Fruit fly (Drosophila melanogaster) whole organism, embryonic: ENCODE measurements around the gene CG3032.

Experiments used
- C15 ChIP-seq: fragments of 200-800 bp; sonication (Bioruptor generic); IDR thresholded peaks from 3 replicates; pipeline ENCODE4 v1.3.6; 2022; ENCODE audit warnings: missing biosample characterization, missing genetic modification characterization
- CG10462 ChIP-seq: fragments of 200-800 bp; sonication (Bioruptor generic); optimal IDR thresholded peaks from 2 replicates; lab custom pipeline; 2016; ENCODE audit warnings: missing biosample characterization, missing genetic modification characterization
- CG10543 ChIP-seq: fragments of 200-800 bp; sonication (Bioruptor generic); optimal IDR thresholded peaks from 3 replicates; lab custom pipeline; 2017; ENCODE audit warnings: missing biosample characterization, mild to moderate bottlenecking, missing genetic modification characterization, moderate library complexity
- CG11085 ChIP-seq: fragments of 200-800 bp; sonication (Bioruptor generic); IDR thresholded peaks from 2 replicates; pipeline ENCODE4 v1.3.6; 2022; ENCODE audit warnings: missing biosample characterization, missing genetic modification characterization
- CG11504 ChIP-seq: fragments of 200-800 bp; sonication (Bioruptor generic); optimal IDR thresholded peaks from 3 replicates; lab custom pipeline; 2019; ENCODE audit warnings: missing biosample characterization, mild to moderate bottlenecking, missing genetic modification characterization, moderate library complexity
- CG11696 ChIP-seq: fragments of 200-800 bp; sonication (Bioruptor generic); IDR thresholded peaks from 2 replicates; pipeline ENCODE4 v1.3.6; 2022; ENCODE audit warnings: missing biosample characterization, missing genetic modification characterization
- CG12236 ChIP-seq: fragments of 200-800 bp; sonication (Bioruptor generic); optimal IDR thresholded peaks from 2 replicates; lab custom pipeline; 2016; ENCODE audit warnings: missing biosample characterization, missing genetic modification characterization
- CG12769 ChIP-seq: fragments of 200-800 bp; sonication (Bioruptor generic); optimal IDR thresholded peaks from 2 replicates; lab custom pipeline; 2019; ENCODE audit warnings: missing biosample characterization, mild to moderate bottlenecking, missing genetic modification characterization, moderate library complexity
- CG15479 ChIP-seq: fragments of 200-800 bp; sonication (Bioruptor generic); optimal IDR thresholded peaks from 3 replicates; lab custom pipeline; 2019; ENCODE audit warnings: missing biosample characterization, mild to moderate bottlenecking, missing genetic modification characterization, moderate library complexity
- CG17568 ChIP-seq: fragments of 200-800 bp; sonication (Bioruptor generic); optimal IDR thresholded peaks from 2 replicates; lab custom pipeline; 2018; ENCODE audit warnings: missing biosample characterization, mild to moderate bottlenecking, missing genetic modification characterization, moderate library complexity
- CG17612 ChIP-seq: fragments of 200-800 bp; sonication (Bioruptor generic); IDR thresholded peaks from 2 replicates; pipeline ENCODE4 v1.3.6; 2022; ENCODE audit warnings: missing biosample characterization, missing genetic modification characterization
- CG31388 ChIP-seq: fragments of 200-800 bp; sonication (Bioruptor generic); optimal IDR thresholded peaks from 2 replicates; lab custom pipeline; 2016; ENCODE audit warnings: missing biosample characterization, missing genetic modification characterization
- CG4424 ChIP-seq: fragments of 200-800 bp; sonication (Bioruptor generic); optimal IDR thresholded peaks from 3 replicates; lab custom pipeline; 2016; ENCODE audit warnings: missing biosample characterization, missing genetic modification characterization
- CG6272 ChIP-seq: fragments of 200-800 bp; sonication (Bioruptor generic); IDR thresholded peaks from 2 replicates; pipeline ENCODE4 v1.3.6; 2022; ENCODE audit warnings: missing biosample characterization, missing genetic modification characterization
- CG6683 ChIP-seq: fragments of 200-800 bp; sonication (Bioruptor generic); optimal IDR thresholded peaks from 2 replicates; lab custom pipeline; 2017; ENCODE audit warnings: missing biosample characterization, mild to moderate bottlenecking, missing genetic modification characterization, missing genetic modification reagents
- CG7357 ChIP-seq: fragments of 200-800 bp; sonication (Bioruptor generic); IDR thresholded peaks from 3 replicates; pipeline ENCODE4 v1.3.6; 2022; ENCODE audit warnings: missing biosample characterization, missing genetic modification characterization
- CG8388 ChIP-seq: fragments of 200-800 bp; sonication (Bioruptor generic); optimal IDR thresholded peaks from 2 replicates; lab custom pipeline; 2019; ENCODE audit warnings: missing biosample characterization, mild to moderate bottlenecking, missing genetic modification characterization, moderate library complexity
- CG8765 ChIP-seq: fragments of 200-800 bp; sonication (Bioruptor generic); IDR thresholded peaks from 2 replicates; pipeline ENCODE4 v1.3.6; 2022; ENCODE audit warnings: missing biosample characterization, missing genetic modification characterization
- CHES-1-like ChIP-seq: fragments of 200-800 bp; sonication (Bioruptor generic); optimal IDR thresholded peaks from 2 replicates; lab custom pipeline; 2016; ENCODE audit warnings: missing biosample characterization, missing genetic modification characterization
- Dbx ChIP-seq: fragments of 200-800 bp; sonication (Bioruptor generic); IDR thresholded peaks from 3 replicates; pipeline ENCODE4 v1.3.6; 2022; ENCODE audit warnings: missing biosample characterization, missing genetic modification characterization
- Dip2 ChIP-seq: fragments of 200-800 bp; sonication (Bioruptor generic); IDR thresholded peaks from 2 replicates; pipeline ENCODE4 v1.3.6; 2022; ENCODE audit warnings: missing biosample characterization, missing genetic modification characterization
- H15 ChIP-seq: fragments of 200-800 bp; sonication (Bioruptor generic); IDR thresholded peaks from 3 replicates; pipeline ENCODE4 v1.3.6; 2022; ENCODE audit warnings: missing biosample characterization, missing genetic modification characterization
- HHEX ChIP-seq: fragments of 200-800 bp; sonication (Bioruptor generic); optimal IDR thresholded peaks from 3 replicates; lab custom pipeline; 2017; ENCODE audit warnings: missing biosample characterization, mild to moderate bottlenecking, missing genetic modification characterization, missing genetic modification reagents
- Hmr ChIP-seq: fragments of 200-800 bp; sonication (Bioruptor generic); optimal IDR thresholded peaks from 3 replicates; lab custom pipeline; 2017; ENCODE audit warnings: mild to moderate bottlenecking, missing biosample characterization, missing genetic modification reagents, missing genetic modification characterization
- Hr78 ChIP-seq, 2 experiments: fragments of 200-800 bp in 1 of 2; fragments of >200 bp in 1 of 2; sonication (Bioruptor generic) in 1 of 2; optimal IDR thresholded peaks; 2 replicates each; lab custom pipeline; 2017 to 2019; ENCODE audit warnings: missing biosample characterization in 2 of 2, missing genetic modification characterization in 2 of 2, mild to moderate bottlenecking in 1 of 2, moderate library complexity in 1 of 2
- Jarid2 ChIP-seq: fragments of 200-800 bp; sonication (Bioruptor generic); optimal IDR thresholded peaks from 3 replicates; lab custom pipeline; 2017; ENCODE audit warnings: mild to moderate bottlenecking, missing biosample characterization, missing genetic modification reagents, missing genetic modification characterization
- Max ChIP-seq: fragments of 200-800 bp; sonication (Bioruptor generic); optimal IDR thresholded peaks from 2 replicates; lab custom pipeline; 2016; ENCODE audit warnings: missing biosample characterization, mild to moderate bottlenecking, missing genetic modification characterization
- Mrtf ChIP-seq: fragments of 200-800 bp; sonication (Bioruptor generic); IDR thresholded peaks from 3 replicates; pipeline ENCODE4 v1.3.6; 2022; ENCODE audit warnings: missing biosample characterization, missing genetic modification characterization
- Myb ChIP-seq: fragments of 200-800 bp; sonication (Bioruptor generic); optimal IDR thresholded peaks from 2 replicates; lab custom pipeline; 2016; ENCODE audit warnings: missing biosample characterization, missing genetic modification characterization
- Neu2 ChIP-seq: fragments of 200-800 bp; sonication (Bioruptor generic); optimal IDR thresholded peaks from 3 replicates; lab custom pipeline; 2016; ENCODE audit warnings: missing biosample characterization, missing genetic modification characterization, borderline replicate concordance
- Vsx1 ChIP-seq: fragments of 200-800 bp; sonication (Bioruptor generic); optimal IDR thresholded peaks from 2 replicates; lab custom pipeline; 2017; ENCODE audit warnings: missing biosample characterization, mild to moderate bottlenecking, missing genetic modification characterization, missing genetic modification reagents
- YL-1 ChIP-seq: fragments of 200-800 bp; sonication (Bioruptor generic); optimal IDR thresholded peaks from 3 replicates; lab custom pipeline; 2017; ENCODE audit warnings: missing biosample characterization, mild to moderate bottlenecking, missing genetic modification characterization
- abd-A ChIP-seq: fragments of 200-800 bp; sonication (Bioruptor generic); optimal IDR thresholded peaks from 3 replicates; lab custom pipeline; 2019; ENCODE audit warnings: missing biosample characterization, mild to moderate bottlenecking, missing genetic modification characterization, moderate library complexity
- ato ChIP-seq: fragments of 200-800 bp; sonication (Bioruptor generic); IDR thresholded peaks from 2 replicates; pipeline ENCODE4 v1.3.6; 2022; ENCODE audit warnings: missing biosample characterization, missing genetic modification characterization; ENCODE audit not compliant: partially characterized antibody
- crc ChIP-seq: fragments of 200-800 bp; sonication (Bioruptor generic); optimal IDR thresholded peaks from 2 replicates; lab custom pipeline; 2016; ENCODE audit warnings: missing biosample characterization, missing genetic modification characterization
- exex ChIP-seq: fragments of 200-800 bp; sonication (Bioruptor generic); optimal IDR thresholded peaks from 4 replicates; lab custom pipeline; 2018; ENCODE audit warnings: missing biosample characterization, mild to moderate bottlenecking, missing genetic modification characterization, moderate library complexity
- fd3F ChIP-seq: fragments of 200-800 bp; sonication (Bioruptor generic); optimal IDR thresholded peaks from 2 replicates; lab custom pipeline; 2018; ENCODE audit warnings: missing biosample characterization, mild to moderate bottlenecking, missing genetic modification characterization, moderate library complexity
- gce ChIP-seq: fragments of 200-800 bp; sonication (Bioruptor generic); IDR thresholded peaks from 3 replicates; pipeline ENCODE4 v1.3.6; 2022; ENCODE audit warnings: missing biosample characterization, missing genetic modification characterization
- hbn ChIP-seq: fragments of 200-800 bp; sonication (Bioruptor generic); IDR thresholded peaks from 2 replicates; pipeline ENCODE4 v1.3.6; 2022; ENCODE audit warnings: missing biosample characterization, missing genetic modification characterization; ENCODE audit not compliant: partially characterized antibody
- jing ChIP-seq: fragments of 200-800 bp; sonication (Bioruptor generic); optimal IDR thresholded peaks from 2 replicates; lab custom pipeline; 2018; ENCODE audit warnings: missing biosample characterization, mild to moderate bottlenecking, missing genetic modification characterization
- kah ChIP-seq: fragments of 200-800 bp; sonication (Bioruptor generic); optimal IDR thresholded peaks from 2 replicates; lab custom pipeline; 2018; ENCODE audit warnings: missing biosample characterization, mild to moderate bottlenecking, missing genetic modification characterization
- lilli ChIP-seq: fragments of 200-800 bp; sonication (Bioruptor generic); optimal IDR thresholded peaks from 3 replicates; lab custom pipeline; 2016; ENCODE audit warnings: missing biosample characterization, missing genetic modification characterization
- sens ChIP-seq: fragments of 200-800 bp; sonication (Bioruptor generic); peaks from one replicate; lab custom pipeline; 2016; ENCODE audit warnings: missing biosample characterization, missing genetic modification characterization
- sna ChIP-seq: fragments of 200-800 bp; sonication (Bioruptor generic); IDR thresholded peaks from 2 replicates; pipeline ENCODE4 v1.3.6; 2022; ENCODE audit warnings: missing biosample characterization, missing genetic modification characterization; ENCODE audit not compliant: partially characterized antibody
- sqz ChIP-seq: fragments of 200-800 bp; sonication (Bioruptor generic); optimal IDR thresholded peaks from 3 replicates; lab custom pipeline; 2018; ENCODE audit warnings: missing biosample characterization, mild to moderate bottlenecking, missing genetic modification characterization
- tna ChIP-seq: fragments of 200-800 bp; sonication (Bioruptor generic); IDR thresholded peaks from 2 replicates; pipeline ENCODE4 v1.3.6; 2022; ENCODE audit warnings: missing biosample characterization, missing genetic modification characterization; ENCODE audit not compliant: partially characterized antibody
- vnd ChIP-seq: fragments of 200-800 bp; sonication (Bioruptor generic); IDR thresholded peaks from 3 replicates; pipeline ENCODE4 v1.3.6; 2022; ENCODE audit warnings: missing biosample characterization, missing genetic modification characterization; ENCODE audit not compliant: partially characterized antibody
- wek ChIP-seq: fragments of 200-800 bp; sonication (Bioruptor generic); optimal IDR thresholded peaks from 3 replicates; lab custom pipeline; 2018; ENCODE audit warnings: missing biosample characterization, mild to moderate bottlenecking, missing genetic modification characterization, moderate library complexity

The CG3032 gene

DNA sequence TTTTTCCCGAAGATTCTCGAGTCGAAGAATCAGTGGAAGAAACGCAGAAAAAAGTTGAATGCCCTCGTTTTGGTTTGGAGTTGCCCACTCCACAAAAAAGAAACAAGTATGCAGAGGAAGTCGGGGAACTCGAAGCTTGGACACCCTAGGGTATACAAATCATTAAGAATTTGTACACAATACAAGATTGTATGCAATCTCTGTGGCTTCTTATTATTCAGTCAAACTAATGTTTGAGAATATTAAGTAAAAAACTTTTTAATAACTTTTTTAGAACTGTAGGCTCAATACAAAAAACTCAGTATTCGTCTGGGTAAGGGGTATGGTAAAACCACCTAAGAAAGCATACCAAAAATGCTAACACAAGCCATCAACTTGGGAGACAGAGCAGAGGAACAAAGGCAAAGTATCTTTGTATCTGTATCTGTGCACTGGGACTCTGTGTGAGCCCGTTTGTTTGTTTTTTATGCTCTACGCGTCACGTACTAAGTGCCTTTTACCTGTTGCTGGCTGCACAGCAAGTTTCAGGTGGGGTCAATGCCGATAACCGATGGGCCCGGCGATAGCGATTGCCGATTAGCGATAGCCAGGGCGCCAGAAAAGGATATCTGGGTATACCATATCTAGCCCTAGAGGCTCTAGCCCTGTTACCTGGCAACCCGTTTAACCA, 28.4 kb downstream of the CG3032 start (continued):
- TF ChIP-seq CG11504 (peak; percentile 79), sqz (peak; percentile 73), YL-1 (GFP tag; lab: Kevin White, UChicago) (no peak), CG7357 (GFP tag; lab: Robert Waterston, UW) (peak; percentile 54; the same call in 1 of the 3 replicates), Myb (GFP tag; lab: Kevin White, UChicago) (peak; percentile 42), crc (peak; percentile 56), Mrtf (GFP tag; lab: Robert Waterston, UW) (no peak; the same call in 2 of the 3 replicates), kah (GFP tag; lab: Kevin White, UChicago) (peak; percentile 50), CG8765 (GFP tag; lab: Robert Waterston, UW) (peak; percentile 53; the same call in 1 of the 2 replicates), sna (GFP tag; lab: Robert Waterston, UW) (no peak), lilli (peak; percentile 83), hbn (GFP tag; lab: Robert Waterston, UW) (no peak), CG11085 (GFP tag; lab: Robert Waterston, UW) (no peak; the same call in 1 of the 2 replicates), CG15479 (GFP tag; lab: Kevin White, UChicago) (no peak), Vsx1 (GFP tag; lab: Kevin White, UChicago) (peak; percentile 66), CG4424 (peak; percentile 81), Hmr (peak; percentile 51), Dbx (no peak), wek (GFP tag; lab: Kevin White, UChicago) (no peak), abd-A (tag; lab: Kevin White, UChicago) (peak; percentile 33), H15 (peak; percentile 75; the same call in 2 of the 3 replicates), CG10462 (GFP tag; lab: Kevin White, UChicago) (peak; percentile 51), CG11696 (GFP tag; lab: Robert Waterston, UW) (no peak), Jarid2 (GFP tag; lab: Kevin White, UChicago) (peak; percentile 13), CG6272 (GFP tag; lab: Robert Waterston, UW) (peak; percentile 39; the same call in 1 of the 2 replicates), tna (peak; percentile 49; the same call in 1 of the 2 replicates), Hr78 (GFP tag; optimal IDR thresholded peaks at IDR 0.05; lab: Kevin White, UChicago) (no peak), Neu2 (GFP tag; lab: Kevin White, UChicago) (no peak), Max (GFP tag; lab: Kevin White, UChicago) (peak; percentile 38), ato (GFP tag; lab: Robert Waterston, UW) (no peak; the same call in 1 of the 2 replicates), vnd (GFP tag; lab: Robert Waterston, UW) (no peak), CG17612 (GFP tag; lab: Robert Waterston, UW) (no peak), sens (peak; percentile 99), Dip2 (no peak), CG8388 (GFP tag; lab: Kevin White, UChicago) (peak; percentile 86), CG12236 (GFP tag; lab: Kevin White, UChicago) (peak; percentile 76), CG10543 (GFP tag; lab: Kevin White, UChicago) (no peak), CG17568 (GFP tag; lab: Kevin White, UChicago) (peak; percentile 67), CG31388 (GFP tag; lab: Kevin White, UChicago) (peak; percentile 4), jing (GFP tag; lab: Kevin White, UChicago) (peak; percentile 44), C15 (GFP tag; lab: Robert Waterston, UW) (no peak), HHEX (GFP tag; lab: Kevin White, UChicago) (peak; percentile 40), exex (peak; percentile 12), CHES-1-like (peak; percentile 73), CG6683 (GFP tag; lab: Kevin White, UChicago) (peak; percentile 45), fd3F (GFP tag; lab: Kevin White, UChicago) (no peak), CG12769 (peak; percentile 58), gce (GFP tag; lab: Robert Waterston, UW) (peak; percentile 73)
